Worm (Caenorhabditis elegans): Measurements from ENCODE around the gene sru-28.

DNA sequence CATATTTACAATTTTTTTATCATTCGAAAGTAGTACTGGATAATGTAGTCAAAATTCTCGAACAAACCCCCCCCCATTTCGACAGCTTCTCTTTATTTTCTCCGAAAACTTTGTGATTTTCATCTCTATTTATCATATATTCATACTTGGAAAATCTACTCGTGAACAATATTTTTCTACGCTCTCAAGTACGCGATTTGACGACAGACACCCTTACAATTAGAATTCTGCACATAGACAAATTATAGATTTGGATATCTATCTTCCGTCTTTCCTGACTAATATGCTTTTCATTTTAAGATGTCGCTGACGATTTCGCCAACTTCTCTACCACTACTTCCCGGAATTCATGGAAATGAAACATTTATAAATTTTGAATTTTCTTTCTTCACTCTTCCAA, at the start of gene sru-28:
- TF ChIP-seq ztf-11 (tag; optimal IDR thresholded peaks at IDR 0.05), result no peak
- no peak for TF ChIP-seq lsy-2 (tag; optimal IDR thresholded peaks at IDR 0.05)
- no peak for TF ChIP-seq nhr-237 (tag; optimal IDR thresholded peaks at IDR 0.05)
- TF ChIP-seq sptf-1 (tag; optimal IDR thresholded peaks at IDR 0.05), result no peak
- TF ChIP-seq ces-1 (GFP tag; optimal IDR thresholded peaks at IDR 0.05), result no peak
- no peak for TF ChIP-seq nhr-28 (tag; optimal IDR thresholded peaks at IDR 0.05)
- no peak for TF ChIP-seq elt-1 (tag; optimal IDR thresholded peaks at IDR 0.05; ENCODE audit: borderline replicate concordance, insufficient read depth)
- no peak for TF ChIP-seq ceh-39 (tag; optimal IDR thresholded peaks at IDR 0.05)
- no peak for TF ChIP-seq nhr-76 (tag; optimal IDR thresholded peaks at IDR 0.05)
- TF ChIP-seq lin-13 (tag; optimal IDR thresholded peaks at IDR 0.05), result no peak
- TF ChIP-seq nhr-12 (tag; optimal IDR thresholded peaks at IDR 0.05), result no peak
- no peak for TF ChIP-seq unc-120 (tag; optimal IDR thresholded peaks at IDR 0.05; ENCODE audit: poor library complexity, severe bottlenecking)
- TF ChIP-seq drap-1 (GFP tag; optimal IDR thresholded peaks at IDR 0.05), result no peak
- no peak for TF ChIP-seq hlh-1 (tag; optimal IDR thresholded peaks at IDR 0.05)
